Worm (Caenorhabditis elegans) whole organism, late embryonic: ENCODE results near the gene nhr-126.

ENCODE experiments used
- C38D4.7 ChIP-seq: fragments of 200-800 bp; sonication (Bioruptor generic); optimal IDR thresholded peaks from 2 replicates; lab custom pipeline; 2018; ENCODE audit warnings: mild to moderate bottlenecking, missing genetic modification characterization, moderate library complexity, missing compliant biosample characterization
- K02D7.2 ChIP-seq: sonication (generic microtip); optimal IDR thresholded peaks from 2 replicates; lab custom pipeline; 2017; ENCODE audit warnings: mild to moderate bottlenecking, missing genetic modification characterization, missing compliant biosample characterization
- T23F11.4 ChIP-seq: fragments of 200-800 bp; sonication (Bioruptor generic); optimal IDR thresholded peaks from 2 replicates; lab custom pipeline; 2018; ENCODE audit warnings: mild to moderate bottlenecking, missing genetic modification characterization, missing compliant biosample characterization
- Y22D7AL.16 ChIP-seq: sonication (generic microtip); optimal IDR thresholded peaks from 2 replicates; lab custom pipeline; 2016; ENCODE audit warnings: missing genetic modification characterization, missing compliant biosample characterization
- ahr-1 ChIP-seq: sonication (generic microtip); optimal IDR thresholded peaks from 2 replicates; lab custom pipeline; 2016; ENCODE audit warnings: missing genetic modification characterization, missing compliant biosample characterization
- ceh-19 ChIP-seq: fragments of 200-800 bp; sonication (Bioruptor generic); optimal IDR thresholded peaks from 2 replicates; lab custom pipeline; 2018; ENCODE audit warnings: mild to moderate bottlenecking, missing genetic modification characterization, missing compliant biosample characterization
- ceh-22 ChIP-seq: sonication (generic microtip); optimal IDR thresholded peaks from 2 replicates; lab custom pipeline; 2017; ENCODE audit warnings: missing biosample characterization, missing genetic modification characterization
- ceh-30 ChIP-seq: fragments of 150-350 bp; optimal IDR thresholded peaks from 2 replicates; lab custom pipeline; 2014; ENCODE audit warnings: missing biosample characterization, missing genetic modification characterization
- ceh-34 ChIP-seq: sonication (generic microtip); optimal IDR thresholded peaks from 2 replicates; lab custom pipeline; 2016; ENCODE audit warnings: mild to moderate bottlenecking, missing genetic modification characterization, missing compliant biosample characterization
- ceh-45 ChIP-seq: fragments of 200-800 bp; sonication (Bioruptor generic); IDR thresholded peaks from 2 replicates; pipeline ENCODE4 v1.3.6; 2022; ENCODE audit warnings: missing genetic modification reagents, missing genetic modification characterization, missing compliant biosample characterization
- ceh-9 ChIP-seq: sonication (generic microtip); optimal IDR thresholded peaks from 2 replicates; lab custom pipeline; 2016; ENCODE audit warnings: mild to moderate bottlenecking, missing genetic modification characterization, inconsistent platforms, missing compliant biosample characterization
- che-1 ChIP-seq: sonication (generic microtip); optimal IDR thresholded peaks from 2 replicates; lab custom pipeline; 2016; ENCODE audit warnings: mild to moderate bottlenecking, missing genetic modification characterization, missing compliant biosample characterization
- dve-1 ChIP-seq: sonication (generic microtip); optimal IDR thresholded peaks from 2 replicates; lab custom pipeline; 2017; ENCODE audit warnings: antibody characterized with exemption, mild to moderate bottlenecking, missing genetic modification characterization, missing compliant biosample characterization
- elt-2 ChIP-seq: sonication (generic microtip); optimal IDR thresholded peaks from 2 replicates; lab custom pipeline; 2016; ENCODE audit warnings: missing genetic modification reagents, missing genetic modification characterization, missing compliant biosample characterization
- elt-4 ChIP-seq: sonication (generic microtip); optimal IDR thresholded peaks from 2 replicates; lab custom pipeline; 2016; ENCODE audit warnings: missing genetic modification characterization, missing compliant biosample characterization
- ets-4 ChIP-seq: sonication (generic microtip); optimal IDR thresholded peaks from 2 replicates; lab custom pipeline; 2016; ENCODE audit warnings: missing genetic modification characterization, missing compliant biosample characterization
- eyg-1 ChIP-seq: sonication (generic microtip); optimal IDR thresholded peaks from 2 replicates; lab custom pipeline; 2016; ENCODE audit warnings: missing genotype, missing genetic modification characterization, missing compliant biosample characterization
- fax-1 ChIP-seq: sonication (generic microtip); optimal IDR thresholded peaks from 2 replicates; lab custom pipeline; 2016; ENCODE audit warnings: missing genotype, missing genetic modification characterization, missing compliant biosample characterization
- fkh-6 ChIP-seq: sonication (generic microtip); optimal IDR thresholded peaks from 2 replicates; lab custom pipeline; 2016; ENCODE audit warnings: missing genetic modification characterization, missing compliant biosample characterization
- gmeb-2 ChIP-seq: sonication (generic microtip); optimal IDR thresholded peaks from 2 replicates; lab custom pipeline; 2016; ENCODE audit warnings: missing genetic modification characterization, inconsistent platforms, missing compliant biosample characterization
- hlh-30 ChIP-seq: sonication (generic microtip); optimal IDR thresholded peaks from 2 replicates; lab custom pipeline; 2017; ENCODE audit warnings: antibody characterized with exemption, missing genetic modification characterization, missing compliant biosample characterization; ENCODE audit not compliant: insufficient read depth
- hlh-6 ChIP-seq: sonication (generic microtip); optimal IDR thresholded peaks from 2 replicates; lab custom pipeline; 2016; ENCODE audit warnings: missing genotype, missing genetic modification characterization, missing compliant biosample characterization
- hlh-8 ChIP-seq: sonication (generic microtip); optimal IDR thresholded peaks from 2 replicates; lab custom pipeline; 2016; ENCODE audit warnings: missing genotype, missing genetic modification characterization, missing compliant biosample characterization
- lim-6 ChIP-seq: sonication (generic microtip); optimal IDR thresholded peaks from 2 replicates; lab custom pipeline; 2016; ENCODE audit warnings: missing genetic modification characterization, missing compliant biosample characterization
- madf-2 ChIP-seq: sonication (generic microtip); optimal IDR thresholded peaks from 2 replicates; lab custom pipeline; 2017; ENCODE audit warnings: missing genetic modification characterization, missing compliant biosample characterization
- npax-4 ChIP-seq: sonication (generic microtip); optimal IDR thresholded peaks from 2 replicates; lab custom pipeline; 2016; ENCODE audit warnings: missing genetic modification characterization, missing compliant biosample characterization
- pag-3 ChIP-seq: sonication (generic microtip); optimal IDR thresholded peaks from 2 replicates; lab custom pipeline; 2016; ENCODE audit warnings: missing compliant biosample characterization, missing genetic modification characterization, borderline replicate concordance
- pax-1 ChIP-seq: fragments of 150-350 bp; optimal IDR thresholded peaks from 2 replicates; lab custom pipeline; 2014; ENCODE audit warnings: missing biosample characterization, missing genetic modification characterization
- pha-2 ChIP-seq: sonication (generic microtip); optimal IDR thresholded peaks from 2 replicates; lab custom pipeline; 2017; ENCODE audit warnings: mild to moderate bottlenecking, missing genetic modification characterization, missing compliant biosample characterization
- pha-4 ChIP-seq: fragments of 150-350 bp; optimal IDR thresholded peaks from 2 replicates; lab custom pipeline; 2018; ENCODE audit warnings: missing biosample characterization, missing genetic modification reagents, missing genetic modification characterization
- pqm-1 ChIP-seq: sonication (generic microtip); optimal IDR thresholded peaks from 2 replicates; lab custom pipeline; 2016; ENCODE audit warnings: missing genetic modification characterization, missing compliant biosample characterization
- sdc-2 ChIP-seq: sonication (generic microtip); optimal IDR thresholded peaks from 2 replicates; lab custom pipeline; 2016; ENCODE audit warnings: missing genotype, missing genetic modification characterization, missing compliant biosample characterization
- sox-2 ChIP-seq: fragments of 200-800 bp; sonication (Bioruptor generic); IDR thresholded peaks from 2 replicates; pipeline ENCODE4 v1.3.6; 2022; ENCODE audit warnings: missing genetic modification reagents, missing genetic modification characterization, missing compliant biosample characterization
- syd-9 ChIP-seq: sonication (generic microtip); optimal IDR thresholded peaks from 2 replicates; lab custom pipeline; 2016; ENCODE audit warnings: mild to moderate bottlenecking, missing genetic modification characterization, moderate library complexity, missing compliant biosample characterization
- tbx-7 ChIP-seq: sonication (generic microtip); optimal IDR thresholded peaks from 2 replicates; lab custom pipeline; 2016; ENCODE audit warnings: missing genotype, missing genetic modification characterization, missing compliant biosample characterization
- unc-3 ChIP-seq, 2 experiments: fragments of 200-800 bp in 1 of 2; sonication (Bioruptor generic) in 1 of 2; sonication (generic microtip) in 1 of 2; conservative IDR thresholded peaks in 1 of 2; optimal IDR thresholded peaks in 1 of 2; 2 replicates each; pipeline versions ENCODE4 v1.3.6 to Lab custom; 2016 to 2022; ENCODE audit warnings: missing compliant biosample characterization in 2 of 2, missing genetic modification characterization in 2 of 2, missing genetic modification reagents in 1 of 2
- unc-55 ChIP-seq: sonication (generic microtip); optimal IDR thresholded peaks from 2 replicates; lab custom pipeline; 2017; ENCODE audit warnings: missing biosample characterization, missing genetic modification reagents, missing genetic modification characterization
- unc-86 ChIP-seq: sonication (generic microtip); optimal IDR thresholded peaks from 2 replicates; lab custom pipeline; 2016; ENCODE audit warnings: missing genetic modification characterization, missing compliant biosample characterization
- zip-5 ChIP-seq: sonication (generic microtip); optimal IDR thresholded peaks from 2 replicates; lab custom pipeline; 2016; ENCODE audit warnings: missing genetic modification characterization, missing compliant biosample characterization
- ztf-16 ChIP-seq: sonication (generic microtip); optimal IDR thresholded peaks from 2 replicates; lab custom pipeline; 2017; ENCODE audit warnings: missing genetic modification characterization, missing compliant biosample characterization

Gene nhr-126

DNA sequence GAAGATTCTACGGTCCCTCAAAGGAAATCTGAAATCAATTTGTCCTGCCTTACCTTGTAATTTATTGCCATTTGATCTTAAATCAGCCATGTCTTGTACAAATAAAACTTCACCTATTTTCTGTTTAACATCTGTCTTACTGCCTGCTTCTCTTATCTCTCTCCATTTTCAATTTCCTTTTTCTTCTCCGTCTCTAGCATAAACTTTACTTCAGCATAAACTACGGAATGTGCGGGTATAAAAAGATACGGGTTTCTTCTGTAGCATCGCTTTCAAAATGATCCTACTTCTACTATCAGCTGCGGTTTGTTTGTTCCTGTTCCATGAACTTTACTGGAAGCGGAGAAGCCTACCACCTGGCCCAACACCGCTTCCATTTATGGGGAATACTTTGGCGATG, 15.9 kb downstream of the nhr-126 start, which contains the start of gene cyp-33C5:
cyp-33C5 (plus strand) TSS at position 254 of the 400 bp plus-strand sequence.
- TF ChIP-seq eyg-1 (tag; lab: Kevin White, UChicago) (no peak), fkh-6 (tag; lab: Kevin White, UChicago) (no peak), tbx-7 (tag; lab: Kevin White, UChicago) (no peak), hlh-30 (no peak), syd-9 (tag; lab: Kevin White, UChicago) (no peak), C38D4.7 (GFP tag; lab: Kevin White, UChicago) (no peak), elt-4 (tag; lab: Kevin White, UChicago) (no peak), Y22D7AL.16 (tag; lab: Kevin White, UChicago) (no peak), madf-2 (tag; lab: Kevin White, UChicago) (no peak), T23F11.4 (GFP tag; lab: Kevin White, UChicago) (no peak), ztf-16 (tag; lab: Kevin White, UChicago) (no peak), unc-55 (GFP tag; lab: Kevin White, UChicago) (no peak)

DNA sequence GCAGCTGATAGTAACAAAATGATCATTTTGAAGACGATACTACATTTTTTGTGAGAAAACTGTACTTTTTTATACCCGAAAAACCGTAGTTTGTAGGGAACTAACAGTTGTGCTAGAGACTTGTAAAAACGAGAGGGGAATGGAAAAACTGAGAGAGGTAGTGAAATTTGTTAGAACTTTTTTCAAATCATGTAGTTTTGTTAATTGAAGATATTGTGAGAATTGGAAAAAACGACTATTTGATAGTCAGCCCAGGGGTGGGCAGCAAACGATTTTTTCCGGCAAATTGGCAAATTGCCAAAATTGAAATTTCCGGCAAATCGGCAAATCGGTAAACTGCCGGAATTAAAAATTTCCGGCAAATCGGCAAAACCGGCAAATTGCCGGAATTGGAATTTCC, 20.4 kb downstream of the nhr-126 start, which contains the start of gene cyp-33C6:
cyp-33C6 (minus strand) TSS at position 101 of the 400 bp plus-strand sequence.
- TF ChIP-seq ceh-30 (tag; lab: Kevin White, UChicago), result no peak
- TF ChIP-seq elt-4 (tag; lab: Kevin White, UChicago), result no peak
- TF ChIP-seq elt-2 (tag; lab: Kevin White, UChicago), result no peak
- no peak for TF ChIP-seq gmeb-2
- TF ChIP-seq unc-3 (GFP tag; conservative IDR thresholded peaks at IDR 0.05; lab: Robert Waterston, UW), result no peak
- no peak for TF ChIP-seq unc-3 (tag; optimal IDR thresholded peaks at IDR 0.05; lab: Kevin White, UChicago)
- TF ChIP-seq eyg-1 (tag; lab: Kevin White, UChicago), result no peak

DNA sequence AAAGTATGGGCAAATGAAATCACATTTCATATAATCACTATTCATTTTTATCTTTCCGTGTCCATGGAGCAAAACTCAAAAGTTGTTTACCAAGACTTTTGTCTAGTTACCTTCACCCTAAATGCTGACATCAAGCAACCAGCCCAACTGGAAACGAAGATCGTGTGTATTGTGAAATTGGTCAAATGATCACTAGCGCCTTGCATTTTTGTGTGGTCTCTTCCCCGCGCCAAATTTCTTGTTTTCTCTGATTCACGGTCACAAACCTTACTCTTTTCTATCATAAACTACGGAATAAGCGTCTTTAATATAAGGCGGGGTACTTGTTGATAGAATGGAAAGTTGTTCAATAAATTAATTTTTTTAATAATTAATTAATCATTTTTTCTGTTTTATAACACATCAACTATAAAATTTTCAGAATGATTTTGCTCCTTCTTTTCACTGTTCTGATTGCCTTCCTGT, 21.3 kb downstream of the nhr-126 start, which contains the start of gene cyp-33C7:
cyp-33C7 (plus strand) TSS at position 415 of the 465 bp plus-strand sequence.
- TF ChIP-seq lim-6 (tag; lab: Kevin White, UChicago) (no peak), pag-3 (no peak), gmeb-2 (no peak), ahr-1 (tag; lab: Kevin White, UChicago) (no peak), ceh-19 (GFP tag; lab: Kevin White, UChicago) (no peak), T23F11.4 (GFP tag; lab: Kevin White, UChicago) (no peak)

DNA sequence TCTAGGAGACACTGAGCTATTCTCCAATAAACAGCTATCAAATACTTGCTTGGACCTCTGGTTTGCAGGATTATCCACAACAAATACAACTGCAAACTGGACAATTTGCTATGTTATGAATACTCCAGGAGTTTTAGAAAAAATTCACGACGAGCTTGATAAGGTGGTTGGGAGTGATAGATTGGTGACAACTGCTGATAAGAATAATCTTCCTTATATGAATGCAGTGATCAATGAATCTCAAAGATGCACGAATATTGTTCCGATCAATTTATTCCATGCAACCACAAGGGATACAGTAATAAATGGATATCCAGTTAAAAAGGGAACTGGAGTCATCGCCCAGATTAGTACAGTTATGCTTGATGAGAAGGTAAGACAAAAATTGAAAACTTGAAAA, 22.9 kb downstream of the nhr-126 start:
- no peak for TF ChIP-seq ceh-45 (GFP tag; lab: Robert Waterston, UW)
- TF ChIP-seq dve-1 (tag; lab: Kevin White, UChicago), result no peak
- TF ChIP-seq npax-4 (tag; lab: Kevin White, UChicago), result no peak
- TF ChIP-seq fax-1 (tag; lab: Kevin White, UChicago), result no peak
- no peak for TF ChIP-seq che-1 (tag; lab: Kevin White, UChicago)
- TF ChIP-seq hlh-8 (tag; lab: Kevin White, UChicago), result no peak
- TF ChIP-seq pax-1, result no peak
- TF ChIP-seq syd-9 (tag; lab: Kevin White, UChicago), result no peak
- no peak for TF ChIP-seq ceh-19 (GFP tag; lab: Kevin White, UChicago)
- TF ChIP-seq ztf-16 (tag; lab: Kevin White, UChicago), result no peak
- no peak for TF ChIP-seq sox-2 (GFP tag; lab: Robert Waterston, UW)
- TF ChIP-seq zip-5 (tag; lab: Kevin White, UChicago), result no peak
- TF ChIP-seq unc-86, result no peak
- no peak for TF ChIP-seq ceh-34 (tag; lab: Kevin White, UChicago)
- no peak for TF ChIP-seq gmeb-2
- TF ChIP-seq pqm-1 (tag; lab: Kevin White, UChicago), result no peak

DNA sequence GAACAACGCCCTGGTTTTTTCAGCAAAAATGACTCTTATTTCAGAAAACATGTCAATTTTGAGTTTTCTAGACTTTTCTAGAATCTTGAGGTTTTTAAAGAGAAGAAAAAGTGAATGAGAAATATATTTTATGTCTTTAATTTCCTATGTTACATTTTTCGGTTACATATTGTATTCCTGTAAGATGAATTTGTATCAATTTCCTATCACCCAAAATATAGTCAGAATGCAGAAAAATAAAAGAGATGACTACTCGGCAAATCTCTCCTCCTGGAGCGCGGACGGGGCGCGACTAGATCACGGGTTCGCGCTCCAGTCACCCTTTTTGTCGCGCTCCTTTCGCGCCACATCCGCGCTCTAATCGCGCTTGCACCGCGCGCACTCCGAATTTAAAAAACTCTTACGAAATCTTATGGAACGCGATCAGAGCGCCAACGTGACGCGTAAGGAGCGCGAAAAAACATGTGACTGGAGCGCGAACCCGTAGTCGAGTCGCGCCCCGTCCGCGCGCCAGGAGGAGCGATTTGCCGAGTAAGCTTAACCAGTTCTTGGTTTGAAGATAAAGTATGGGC, 25.8 kb downstream of the nhr-126 start, which contains the start of gene str-253:
str-253 (minus strand) TSS at position 51 of the 572 bp plus-strand sequence.
- TF ChIP-seq fkh-6 (tag; lab: Kevin White, UChicago), result no peak
- no peak for TF ChIP-seq eyg-1 (tag; lab: Kevin White, UChicago)
- no peak for TF ChIP-seq ceh-22 (tag; lab: Kevin White, UChicago)
- no peak for TF ChIP-seq pha-4 (tag; lab: Kevin White, UChicago)
- TF ChIP-seq sdc-2 (tag; lab: Kevin White, UChicago), result no peak
- TF ChIP-seq ceh-9 (tag; lab: Kevin White, UChicago), result no peak
- TF ChIP-seq sox-2 (GFP tag; lab: Robert Waterston, UW), result no peak
- TF ChIP-seq pha-2, result no peak
- TF ChIP-seq hlh-6 (tag; lab: Kevin White, UChicago), result no peak
- TF ChIP-seq K02D7.2 (tag; lab: Kevin White, UChicago), result no peak
- TF ChIP-seq elt-2 (tag; lab: Kevin White, UChicago), result no peak
- no peak for TF ChIP-seq ets-4 (tag; lab: Kevin White, UChicago)
- TF ChIP-seq ceh-34 (tag; lab: Kevin White, UChicago), result no peak
